Worm (Caenorhabditis elegans) whole organism, late embryonic: ENCODE results near the gene clec-203.

Source experiments
- C38D4.7 ChIP-seq: fragments of 200-800 bp; sonication (Bioruptor generic); optimal IDR thresholded peaks from 2 replicates; lab custom pipeline; 2018; ENCODE audit warnings: mild to moderate bottlenecking, missing genetic modification characterization, moderate library complexity, missing compliant biosample characterization
- F13H6.1 ChIP-seq: sonication (generic microtip); optimal IDR thresholded peaks from 2 replicates; lab custom pipeline; 2016; ENCODE audit warnings: missing genetic modification characterization, missing compliant biosample characterization
- T23F11.4 ChIP-seq: fragments of 200-800 bp; sonication (Bioruptor generic); optimal IDR thresholded peaks from 2 replicates; lab custom pipeline; 2018; ENCODE audit warnings: mild to moderate bottlenecking, missing genetic modification characterization, missing compliant biosample characterization
- ceh-18 ChIP-seq: sonication (generic microtip); optimal IDR thresholded peaks from 2 replicates; lab custom pipeline; 2016; ENCODE audit warnings: missing genetic modification characterization, missing compliant biosample characterization
- ceh-2 ChIP-seq: sonication (generic microtip); optimal IDR thresholded peaks from 2 replicates; lab custom pipeline; 2016; ENCODE audit warnings: missing genotype, missing genetic modification characterization, missing compliant biosample characterization
- ceh-22 ChIP-seq: sonication (generic microtip); optimal IDR thresholded peaks from 2 replicates; lab custom pipeline; 2017; ENCODE audit warnings: missing biosample characterization, missing genetic modification characterization
- ceh-24 ChIP-seq: sonication (generic microtip); optimal IDR thresholded peaks from 2 replicates; lab custom pipeline; 2016; ENCODE audit warnings: mild to moderate bottlenecking, missing genetic modification characterization, missing compliant biosample characterization
- ceh-30 ChIP-seq: fragments of 150-350 bp; optimal IDR thresholded peaks from 2 replicates; lab custom pipeline; 2014; ENCODE audit warnings: missing biosample characterization, missing genetic modification characterization
- ceh-34 ChIP-seq: sonication (generic microtip); optimal IDR thresholded peaks from 2 replicates; lab custom pipeline; 2016; ENCODE audit warnings: mild to moderate bottlenecking, missing genetic modification characterization, missing compliant biosample characterization
- ceh-45 ChIP-seq: fragments of 200-800 bp; sonication (Bioruptor generic); IDR thresholded peaks from 2 replicates; pipeline ENCODE4 v1.3.6; 2022; ENCODE audit warnings: missing genetic modification reagents, missing genetic modification characterization, missing compliant biosample characterization
- ceh-9 ChIP-seq: sonication (generic microtip); optimal IDR thresholded peaks from 2 replicates; lab custom pipeline; 2016; ENCODE audit warnings: mild to moderate bottlenecking, missing genetic modification characterization, inconsistent platforms, missing compliant biosample characterization
- che-1 ChIP-seq: sonication (generic microtip); optimal IDR thresholded peaks from 2 replicates; lab custom pipeline; 2016; ENCODE audit warnings: mild to moderate bottlenecking, missing genetic modification characterization, missing compliant biosample characterization
- dve-1 ChIP-seq: sonication (generic microtip); optimal IDR thresholded peaks from 2 replicates; lab custom pipeline; 2017; ENCODE audit warnings: antibody characterized with exemption, mild to moderate bottlenecking, missing genetic modification characterization, missing compliant biosample characterization
- elt-2 ChIP-seq: sonication (generic microtip); optimal IDR thresholded peaks from 2 replicates; lab custom pipeline; 2016; ENCODE audit warnings: missing genetic modification reagents, missing genetic modification characterization, missing compliant biosample characterization
- elt-4 ChIP-seq: sonication (generic microtip); optimal IDR thresholded peaks from 2 replicates; lab custom pipeline; 2016; ENCODE audit warnings: missing genetic modification characterization, missing compliant biosample characterization
- ets-4 ChIP-seq: sonication (generic microtip); optimal IDR thresholded peaks from 2 replicates; lab custom pipeline; 2016; ENCODE audit warnings: missing genetic modification characterization, missing compliant biosample characterization
- eyg-1 ChIP-seq: sonication (generic microtip); optimal IDR thresholded peaks from 2 replicates; lab custom pipeline; 2016; ENCODE audit warnings: missing genotype, missing genetic modification characterization, missing compliant biosample characterization
- fax-1 ChIP-seq: sonication (generic microtip); optimal IDR thresholded peaks from 2 replicates; lab custom pipeline; 2016; ENCODE audit warnings: missing genotype, missing genetic modification characterization, missing compliant biosample characterization
- fkh-10 ChIP-seq: fragments of 150-350 bp; optimal IDR thresholded peaks from 2 replicates; lab custom pipeline; 2014; ENCODE audit warnings: missing biosample characterization, missing genetic modification reagents, missing genetic modification characterization
- hlh-15 ChIP-seq: sonication (generic microtip); optimal IDR thresholded peaks from 2 replicates; lab custom pipeline; 2016; ENCODE audit warnings: missing genetic modification characterization, missing compliant biosample characterization
- hlh-30 ChIP-seq: sonication (generic microtip); optimal IDR thresholded peaks from 2 replicates; lab custom pipeline; 2017; ENCODE audit warnings: antibody characterized with exemption, missing genetic modification characterization, missing compliant biosample characterization; ENCODE audit not compliant: insufficient read depth
- hlh-6 ChIP-seq: sonication (generic microtip); optimal IDR thresholded peaks from 2 replicates; lab custom pipeline; 2016; ENCODE audit warnings: missing genotype, missing genetic modification characterization, missing compliant biosample characterization
- hlh-8 ChIP-seq: sonication (generic microtip); optimal IDR thresholded peaks from 2 replicates; lab custom pipeline; 2016; ENCODE audit warnings: missing genotype, missing genetic modification characterization, missing compliant biosample characterization
- lim-6 ChIP-seq: sonication (generic microtip); optimal IDR thresholded peaks from 2 replicates; lab custom pipeline; 2016; ENCODE audit warnings: missing genetic modification characterization, missing compliant biosample characterization
- lin-11 ChIP-seq: fragments of 200-800 bp; sonication (Bioruptor generic); optimal IDR thresholded peaks from 2 replicates; lab custom pipeline; 2018; ENCODE audit warnings: mild to moderate bottlenecking, missing genetic modification characterization, missing compliant biosample characterization
- madf-2 ChIP-seq: sonication (generic microtip); optimal IDR thresholded peaks from 2 replicates; lab custom pipeline; 2017; ENCODE audit warnings: missing genetic modification characterization, missing compliant biosample characterization
- nhr-11 ChIP-seq: fragments of 150-350 bp; optimal IDR thresholded peaks from 2 replicates; lab custom pipeline; 2014; ENCODE audit warnings: missing biosample characterization, missing genetic modification characterization
- pag-3 ChIP-seq: sonication (generic microtip); optimal IDR thresholded peaks from 2 replicates; lab custom pipeline; 2016; ENCODE audit warnings: missing compliant biosample characterization, missing genetic modification characterization, borderline replicate concordance
- pha-4 ChIP-seq: fragments of 150-350 bp; optimal IDR thresholded peaks from 2 replicates; lab custom pipeline; 2018; ENCODE audit warnings: missing biosample characterization, missing genetic modification reagents, missing genetic modification characterization
- pqm-1 ChIP-seq: sonication (generic microtip); optimal IDR thresholded peaks from 2 replicates; lab custom pipeline; 2016; ENCODE audit warnings: missing genetic modification characterization, missing compliant biosample characterization
- ref-2 ChIP-seq: sonication (generic microtip); optimal IDR thresholded peaks from 2 replicates; lab custom pipeline; 2016; ENCODE audit warnings: missing genetic modification characterization, missing compliant biosample characterization
- sdc-2 ChIP-seq: sonication (generic microtip); optimal IDR thresholded peaks from 2 replicates; lab custom pipeline; 2016; ENCODE audit warnings: missing genotype, missing genetic modification characterization, missing compliant biosample characterization
- sox-4 ChIP-seq: sonication (generic microtip); optimal IDR thresholded peaks from 2 replicates; lab custom pipeline; 2017; ENCODE audit warnings: mild to moderate bottlenecking, missing genetic modification characterization, inconsistent platforms, missing compliant biosample characterization
- tbx-2 ChIP-seq: sonication (generic microtip); optimal IDR thresholded peaks from 2 replicates; lab custom pipeline; 2016; ENCODE audit warnings: missing genetic modification characterization, missing compliant biosample characterization
- ttx-3 ChIP-seq: sonication (generic microtip); optimal IDR thresholded peaks from 2 replicates; lab custom pipeline; 2016; ENCODE audit warnings: missing genetic modification reagents, missing genetic modification characterization, missing compliant biosample characterization
- unc-42 ChIP-seq: sonication (generic microtip); optimal IDR thresholded peaks from 2 replicates; lab custom pipeline; 2016; ENCODE audit warnings: missing genotype, missing genetic modification characterization, missing compliant biosample characterization
- unc-55 ChIP-seq: sonication (generic microtip); optimal IDR thresholded peaks from 2 replicates; lab custom pipeline; 2017; ENCODE audit warnings: missing biosample characterization, missing genetic modification reagents, missing genetic modification characterization

Gene clec-203

ce11 chrV:1053385-1053784 lies 34.7 kb upstream of the clec-203 start:
- TF ChIP-seq fkh-10 (GFP tag; lab: Kevin White, UChicago) (no peak), unc-55 (GFP tag; lab: Kevin White, UChicago) (no peak), ceh-2 (tag; lab: Kevin White, UChicago) (no peak)

DNA sequence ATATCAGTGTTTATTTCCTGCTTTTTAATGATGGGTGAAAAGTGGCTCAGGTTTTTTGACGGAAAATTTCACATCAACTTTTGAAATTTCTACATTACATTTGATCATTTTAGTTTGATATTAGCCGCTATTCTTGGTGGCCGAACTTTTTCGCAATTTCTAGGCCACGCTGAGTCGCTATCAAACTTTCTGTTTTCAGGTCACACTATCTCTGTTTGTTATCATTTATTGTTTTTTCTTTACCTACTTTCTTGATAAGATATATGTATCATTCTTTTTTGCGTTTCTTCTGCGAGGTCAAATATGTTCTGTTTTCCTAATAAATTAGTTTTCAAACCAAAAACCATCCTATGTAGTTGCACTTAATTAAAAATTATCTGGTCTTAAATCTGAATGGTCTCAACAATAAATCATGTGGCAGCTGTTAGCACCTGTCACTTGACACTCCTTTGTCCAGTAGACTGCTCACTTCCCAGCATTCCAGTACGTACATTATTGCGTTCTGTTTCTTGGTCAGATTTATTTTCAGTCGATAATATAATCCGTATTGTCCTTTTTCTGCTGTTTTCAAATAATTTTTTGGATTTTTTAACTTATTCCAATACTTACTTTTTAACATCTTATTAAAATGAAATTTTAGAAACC lies 27.7 kb upstream of the clec-203 start:
- TF ChIP-seq unc-55 (GFP tag; lab: Kevin White, UChicago), result peak; percentile 96
- TF ChIP-seq hlh-30 (tag; lab: Kevin White, UChicago), result peak; percentile 4
- no peak for TF ChIP-seq C38D4.7 (GFP tag; lab: Kevin White, UChicago)
- TF ChIP-seq elt-2 (tag; lab: Kevin White, UChicago), result peak; percentile 91

DNA sequence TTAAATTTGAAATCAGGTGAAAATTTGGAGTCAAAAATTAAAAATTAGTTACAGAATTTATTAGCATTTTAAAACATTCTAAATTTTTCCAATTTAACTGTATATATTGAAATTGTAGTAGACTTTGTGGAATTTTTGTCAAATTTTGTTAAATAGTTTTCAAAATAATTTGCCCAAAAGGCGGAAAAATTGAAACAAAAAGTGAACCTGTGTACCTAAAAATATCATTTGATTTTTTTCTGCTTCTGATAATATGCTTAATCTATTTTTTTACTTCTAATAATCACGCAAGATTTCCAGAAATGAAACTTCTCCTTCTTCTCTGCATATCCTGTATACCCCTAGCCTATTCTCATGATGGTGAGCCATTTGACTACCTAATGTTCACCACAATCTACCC lies 26.8 kb upstream of the clec-203 start, which contains the start of gene rnst-2:
Gene rnst-2, plus strand, starts transcription at position 301 of the 400 bp plus-strand sequence.
- TF ChIP-seq ref-2 (tag; lab: Kevin White, UChicago) (no peak), hlh-8 (tag; lab: Kevin White, UChicago) (no peak), ceh-18 (tag; lab: Kevin White, UChicago) (no peak), sdc-2 (tag; lab: Kevin White, UChicago) (no peak), tbx-2 (tag; lab: Kevin White, UChicago) (no peak), pqm-1 (no peak)
- TF ChIP-seq, all 69 proteins: peak for 0

DNA sequence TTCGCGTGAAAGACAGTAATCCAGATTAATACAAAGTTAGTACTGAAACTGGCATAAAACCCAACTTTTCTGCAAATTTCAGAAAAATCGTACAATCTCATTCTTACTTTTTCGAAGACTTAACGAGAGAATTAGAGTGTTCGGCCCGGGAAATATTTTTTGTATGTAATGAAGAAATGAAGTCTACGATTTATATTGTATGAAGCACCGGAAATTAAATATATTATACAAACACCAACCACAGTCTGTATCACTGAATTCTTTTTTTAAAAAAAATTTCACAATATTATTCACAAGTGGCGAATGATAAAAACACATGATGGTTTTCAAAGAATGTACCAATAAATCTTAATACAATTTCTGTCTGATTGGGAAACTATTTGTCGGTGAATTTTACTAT lies 23.6 kb upstream of the clec-203 start, which contains the start of gene str-67:
Gene str-67, minus strand, starts transcription at position 101 of the 400 bp plus-strand sequence.
- no peak for TF ChIP-seq F13H6.1
- no peak for TF ChIP-seq madf-2 (tag; lab: Kevin White, UChicago)
- no peak for TF ChIP-seq pha-4 (tag; lab: Kevin White, UChicago)
- TF ChIP-seq hlh-15 (tag; lab: Kevin White, UChicago), result no peak
- no peak for TF ChIP-seq lin-11
- no peak for TF ChIP-seq pag-3 (tag; lab: Kevin White, UChicago)
- no peak for TF ChIP-seq nhr-11 (tag; lab: Kevin White, UChicago)
- TF ChIP-seq fkh-10 (GFP tag; lab: Kevin White, UChicago), result no peak
- no peak for TF ChIP-seq fax-1
- no peak for TF ChIP-seq ceh-22 (tag; lab: Kevin White, UChicago)
- TF ChIP-seq sox-4 (tag; lab: Kevin White, UChicago), result no peak
- TF ChIP-seq hlh-30 (tag; lab: Kevin White, UChicago), result no peak
- no peak for TF ChIP-seq che-1
- TF ChIP-seq ceh-18 (tag; lab: Kevin White, UChicago), result no peak
- TF ChIP-seq lim-6, result no peak
- TF ChIP-seq elt-4 (tag; lab: Kevin White, UChicago), result no peak
- TF ChIP-seq eyg-1 (tag; lab: Kevin White, UChicago), result no peak
- TF ChIP-seq ceh-9 (tag; lab: Kevin White, UChicago), result no peak
- TF ChIP-seq, all 69 proteins: peak for 0

DNA sequence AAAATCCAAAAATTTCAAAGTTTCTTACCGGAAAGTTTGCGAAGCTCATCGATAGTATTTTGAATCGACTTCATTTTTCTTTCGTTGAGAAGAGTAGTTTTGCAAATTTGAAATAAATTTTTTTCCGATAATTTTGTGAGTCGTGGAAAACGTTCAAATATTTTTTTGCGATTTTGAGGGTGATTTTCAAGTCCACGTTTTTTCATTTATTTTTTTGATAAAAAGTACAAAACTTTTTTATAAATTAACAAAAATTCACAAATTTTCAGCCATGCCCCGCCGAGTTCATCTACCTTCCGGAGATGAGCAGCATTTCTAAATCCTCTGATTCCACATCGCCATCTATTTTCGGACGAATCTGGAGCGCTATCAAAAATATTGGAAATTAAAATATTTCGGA lies 20.6 kb upstream of the clec-203 start, which contains the start of gene K10C9.7:
Gene K10C9.7, minus strand, starts transcription at position 101 of the 400 bp plus-strand sequence.
- no peak for TF ChIP-seq dve-1 (tag; lab: Kevin White, UChicago)
- TF ChIP-seq ets-4, result no peak
- no peak for TF ChIP-seq T23F11.4 (GFP tag; lab: Kevin White, UChicago)
- no peak for TF ChIP-seq nhr-11 (tag; lab: Kevin White, UChicago)
- TF ChIP-seq ceh-30, result no peak

ce11 chrV:1074946-1075345 lies 13.1 kb upstream of the clec-203 start, which contains the start of gene K10C9.1:
Gene K10C9.1, plus strand, starts transcription at chrV:1075246.
- TF ChIP-seq ceh-45 (GFP tag; lab: Robert Waterston, UW) (no peak), madf-2 (tag; lab: Kevin White, UChicago) (no peak), F13H6.1 (no peak), C38D4.7 (GFP tag; lab: Kevin White, UChicago) (no peak), ttx-3 (tag; lab: Kevin White, UChicago) (no peak), unc-55 (GFP tag; lab: Kevin White, UChicago) (no peak), tbx-2 (tag; lab: Kevin White, UChicago) (no peak), ceh-24 (no peak), unc-42 (tag; lab: Kevin White, UChicago) (no peak), hlh-30 (tag; lab: Kevin White, UChicago) (no peak), eyg-1 (tag; lab: Kevin White, UChicago) (no peak), T23F11.4 (GFP tag; lab: Kevin White, UChicago) (no peak), ceh-34 (tag; lab: Kevin White, UChicago) (no peak), elt-2 (tag; lab: Kevin White, UChicago) (no peak), hlh-6 (tag; lab: Kevin White, UChicago) (no peak)
